Worm (Caenorhabditis elegans) whole organism, L4/young adult: ENCODE data around the gene D2045.8.
A peak's percentile ranks its signal among the peaks of the same experiment; 100 is the strongest.
"Not testable (repeated sequence)": the region's sequence is repeated elsewhere in the genome, so short reads cannot be mapped to it uniquely, and the experiment has no call there.

Experiments
- W03F9.2 ChIP-seq: fragments of 150-350 bp; optimal IDR thresholded peaks from 2 replicates; lab custom pipeline; 2014; ENCODE audit warnings: missing biosample characterization, missing genetic modification characterization
- dao-5 ChIP-seq: sonication (generic microtip); optimal IDR thresholded peaks from 2 replicates; lab custom pipeline; 2016; ENCODE audit warnings: missing genotype, missing genetic modification characterization, moderate library complexity, missing compliant biosample characterization
- him-1 ChIP-seq: sonication (generic microtip); optimal IDR thresholded peaks from 2 replicates; lab custom pipeline; 2016; ENCODE audit warnings: missing genotype, missing genetic modification reagents, missing genetic modification characterization, missing compliant biosample characterization

D2045.8 gene

DNA sequence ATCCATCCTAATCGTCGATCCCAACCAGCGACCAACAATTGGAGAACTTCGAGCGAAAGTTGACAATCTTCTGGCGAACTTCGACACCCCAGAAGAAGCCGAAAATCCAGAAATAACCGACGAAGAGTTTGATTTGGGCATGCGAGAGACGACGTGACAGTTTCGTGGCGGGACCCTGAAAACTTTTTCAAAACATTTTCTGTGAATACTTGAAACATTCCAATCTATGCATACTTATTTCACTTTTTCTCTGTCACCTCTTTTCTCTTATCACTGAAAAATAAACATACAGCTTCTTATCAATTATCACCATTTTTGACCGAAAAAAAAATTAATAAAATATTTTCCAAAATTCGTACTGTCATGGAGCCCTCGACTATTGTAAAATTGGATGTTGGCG lies at the start of gene D2045.8:
Gene D2045.8, plus strand, starts transcription at position 301 of the 400 bp plus-strand sequence.
- no peak for TF ChIP-seq W03F9.2 (tag; lab: Kevin White, UChicago)
- no peak for TF ChIP-seq him-1 (tag; lab: Kevin White, UChicago)
- TF ChIP-seq dao-5 (tag; lab: Kevin White, UChicago) = no peak

DNA sequence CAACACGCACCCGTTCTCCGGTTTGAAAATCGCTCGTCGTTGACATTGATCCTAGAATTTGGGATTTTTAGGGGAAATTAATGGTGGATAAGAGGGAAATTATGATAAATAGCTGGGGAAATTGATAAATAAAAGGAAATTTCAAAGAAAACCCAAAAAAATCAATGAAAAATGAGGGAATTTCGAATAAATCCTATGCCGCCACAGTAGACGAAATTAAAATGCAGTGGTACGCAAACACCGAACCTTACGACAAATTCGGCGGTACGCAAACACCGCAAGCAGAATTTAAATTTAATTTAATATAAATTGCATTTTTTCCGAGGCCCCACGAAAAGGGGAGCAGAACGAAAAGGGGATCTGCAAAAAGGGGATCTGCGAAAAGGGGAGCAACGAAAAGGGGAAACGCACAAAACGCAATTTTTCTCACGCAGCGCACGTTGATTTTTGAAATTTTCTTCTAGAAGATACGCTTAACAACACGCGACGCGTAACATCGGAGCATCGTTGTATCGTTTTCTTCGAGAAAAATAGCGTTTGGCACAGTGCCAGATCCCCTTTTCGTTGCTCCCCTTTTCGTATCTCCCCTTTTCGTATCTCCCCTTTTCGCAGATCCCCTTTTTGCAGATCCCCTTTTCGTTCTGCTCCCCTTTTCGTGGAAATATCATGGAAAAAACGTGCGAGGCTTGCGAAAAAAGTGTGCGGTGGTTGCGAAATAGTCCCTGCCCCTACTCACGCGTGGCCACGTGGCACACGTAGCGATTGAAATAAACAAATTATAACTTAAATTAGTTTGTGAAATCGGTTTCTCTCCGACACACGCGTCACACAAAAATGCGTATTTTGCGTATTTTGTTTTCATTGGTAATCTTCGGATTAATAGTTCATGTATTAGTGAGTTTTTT lies 45.9 kb upstream of the D2045.8 start, which contains the start of the genes smrd-1 and enu-3.1:
Gene smrd-1, minus strand, starts transcription at position 51 of the 905 bp plus-strand sequence.
Gene enu-3.1, plus strand, starts transcription at position 339 of the 905 bp plus-strand sequence.
- TF ChIP-seq him-1 (tag; lab: Kevin White, UChicago) (peak; percentile 6), W03F9.2 (tag; lab: Kevin White, UChicago) (peak; percentile 15)

DNA sequence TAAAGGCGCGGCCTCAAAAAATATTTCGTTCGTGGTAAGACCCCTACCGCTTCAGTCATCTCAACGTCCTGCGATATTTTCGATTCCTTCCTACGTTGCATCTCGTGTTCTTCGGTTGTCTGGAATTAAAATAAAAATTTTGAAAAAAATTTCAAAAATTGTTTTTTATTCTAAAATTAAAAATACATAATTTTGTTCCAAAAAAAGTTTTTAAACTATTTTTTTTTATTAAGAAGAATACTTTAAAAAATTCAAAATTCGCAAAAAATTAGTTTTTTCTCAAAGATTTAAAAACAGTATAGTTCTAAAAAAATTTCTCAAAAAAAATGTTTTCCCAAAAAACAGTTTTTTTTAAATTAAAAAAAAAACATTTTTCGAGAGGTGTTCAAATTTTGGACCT lies 43.3 kb upstream of the D2045.8 start, which contains the start of gene H04D03.6:
Gene H04D03.6, minus strand, starts transcription at position 101 of the 400 bp plus-strand sequence.
- not testable (repeated sequence) for TF ChIP-seq dao-5, W03F9.2, him-1 (tag; lab: Kevin White, UChicago)

DNA sequence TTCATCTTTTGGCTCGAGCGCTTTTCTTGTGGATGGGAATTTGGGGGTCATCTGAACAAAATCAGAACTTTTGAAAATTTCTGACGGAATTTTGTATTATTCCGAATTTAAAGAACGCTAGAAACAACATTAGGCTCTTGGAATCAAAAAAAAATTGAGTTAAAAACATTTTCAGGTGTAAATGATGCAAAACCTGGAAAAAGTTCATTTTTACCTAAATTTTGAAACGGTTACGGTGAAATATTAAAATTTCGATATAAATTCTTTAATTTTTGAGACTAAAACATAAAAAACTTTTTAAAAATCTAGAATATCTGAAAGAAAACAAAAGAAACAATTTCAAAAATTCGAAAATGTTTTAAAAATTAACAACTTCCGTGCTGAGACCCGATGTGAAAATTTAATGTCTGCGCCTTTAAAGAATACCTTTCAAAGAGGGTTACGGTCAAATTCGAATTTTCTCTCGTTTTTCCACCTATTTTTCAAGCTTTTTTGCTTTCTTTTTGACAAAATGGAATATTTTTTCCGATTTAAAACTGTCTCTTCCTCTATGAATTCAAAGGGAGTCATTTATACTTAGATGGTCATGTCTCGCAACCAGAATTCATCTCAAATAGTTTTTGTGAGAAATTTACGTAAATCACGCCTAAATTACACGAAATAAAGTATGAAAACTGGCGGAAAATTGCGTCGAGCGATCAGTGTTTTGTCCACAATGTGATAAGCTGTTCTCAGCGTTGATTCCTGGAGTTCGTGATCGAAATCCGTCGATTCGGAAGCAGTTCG lies 39.5 kb upstream of the D2045.8 start, which contains the start of the genes H04D03.2 and ecps-2:
Gene H04D03.2, minus strand, starts transcription at position 51 of the 786 bp plus-strand sequence.
Gene ecps-2, plus strand, starts transcription at position 736 of the 786 bp plus-strand sequence.
- no peak for TF ChIP-seq W03F9.2 (tag; lab: Kevin White, UChicago)
- no peak for TF ChIP-seq dao-5 (tag; lab: Kevin White, UChicago)
- TF ChIP-seq him-1 (tag; lab: Kevin White, UChicago) = no peak

DNA sequence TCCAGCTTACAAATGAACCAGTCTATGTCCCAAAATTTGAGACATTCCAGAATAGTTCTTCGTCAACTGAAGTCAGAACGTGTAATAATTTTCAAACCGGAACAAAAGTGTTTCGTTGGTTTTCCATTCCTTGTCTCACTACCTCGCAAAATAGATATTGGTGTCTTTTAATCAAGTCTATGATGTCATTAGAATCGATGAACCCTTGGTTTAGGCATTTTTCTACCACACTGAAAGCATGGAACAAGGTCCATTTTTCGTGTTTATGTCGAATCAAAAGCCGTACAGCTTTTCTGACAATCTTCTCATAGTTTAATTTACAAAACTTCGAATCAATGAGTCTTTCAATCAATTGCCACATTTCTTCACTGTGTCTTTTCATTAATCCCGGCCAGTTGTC lies 35.4 kb upstream of the D2045.8 start, which contains the start of gene H04D03.7:
Gene H04D03.7, minus strand, starts transcription at position 101 of the 400 bp plus-strand sequence.
- TF ChIP-seq W03F9.2 (tag; lab: Kevin White, UChicago) (no peak), dao-5 (tag; lab: Kevin White, UChicago) (no peak), him-1 (tag; lab: Kevin White, UChicago) (no peak)

DNA sequence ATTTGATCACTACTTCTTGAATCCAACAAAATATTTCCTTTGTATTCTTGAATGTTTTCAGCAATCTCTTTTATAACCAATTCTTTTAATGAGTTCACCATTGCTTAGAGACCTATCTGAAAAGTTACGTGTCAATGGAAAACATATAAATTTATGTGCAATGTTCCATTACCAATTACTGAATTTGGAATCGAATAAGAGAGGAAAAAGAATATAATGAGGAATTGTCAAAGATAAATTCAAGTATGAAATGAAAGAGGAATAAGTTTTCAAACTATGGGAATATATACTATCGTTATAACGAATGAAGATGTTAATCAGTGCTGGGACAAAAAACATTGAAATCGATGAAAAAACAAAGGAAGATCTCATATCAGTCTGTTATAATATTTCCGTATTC lies 31.1 kb upstream of the D2045.8 start, which contains the start of gene H04D03.4:
Gene H04D03.4, minus strand, starts transcription at position 101 of the 400 bp plus-strand sequence.
- TF ChIP-seq dao-5 (tag; lab: Kevin White, UChicago) (no peak), W03F9.2 (tag; lab: Kevin White, UChicago) (no peak), him-1 (tag; lab: Kevin White, UChicago) (no peak)

DNA sequence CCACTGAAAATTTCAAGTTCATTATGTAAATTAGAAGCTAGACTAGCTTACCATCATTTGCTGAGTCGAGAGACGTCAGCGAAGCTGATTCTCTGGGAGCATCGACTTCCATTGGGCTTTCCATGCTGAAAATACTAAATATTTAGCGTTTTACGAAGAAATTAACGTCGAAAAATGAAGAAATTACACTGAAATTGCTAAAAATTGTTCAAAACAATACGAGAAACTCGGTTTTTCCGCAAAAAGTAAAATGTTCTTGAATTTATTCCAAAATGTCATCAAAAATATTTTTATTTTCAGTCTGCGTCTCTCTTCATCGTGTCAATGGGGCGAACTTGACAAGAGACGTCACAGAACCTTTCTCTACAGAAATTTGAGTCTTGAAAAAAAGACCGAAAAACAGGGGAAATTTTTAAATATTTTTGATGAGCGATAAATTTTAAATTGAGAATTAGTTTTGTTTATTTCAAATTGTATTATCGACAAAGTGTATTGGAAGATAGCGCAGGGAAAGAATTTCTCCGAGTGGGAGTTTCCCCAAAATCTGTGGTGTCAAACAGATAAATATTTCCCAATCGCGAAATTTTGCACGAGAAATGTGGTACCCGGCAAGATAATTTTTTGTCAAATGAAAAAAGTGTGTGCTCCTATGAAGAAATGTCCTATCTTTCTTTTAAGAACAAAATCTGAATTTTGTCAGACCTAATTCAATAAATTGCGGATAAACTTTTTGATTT lies 21.5 kb upstream of the D2045.8 start, which contains the start of gene ecps-1:
Gene ecps-1, minus strand, starts transcription at position 125 of the 737 bp plus-strand sequence.
- TF ChIP-seq W03F9.2 (tag; lab: Kevin White, UChicago) (peak; percentile 94), dao-5 (tag; lab: Kevin White, UChicago) (no peak), him-1 (tag; lab: Kevin White, UChicago) (peak; percentile 5)

DNA sequence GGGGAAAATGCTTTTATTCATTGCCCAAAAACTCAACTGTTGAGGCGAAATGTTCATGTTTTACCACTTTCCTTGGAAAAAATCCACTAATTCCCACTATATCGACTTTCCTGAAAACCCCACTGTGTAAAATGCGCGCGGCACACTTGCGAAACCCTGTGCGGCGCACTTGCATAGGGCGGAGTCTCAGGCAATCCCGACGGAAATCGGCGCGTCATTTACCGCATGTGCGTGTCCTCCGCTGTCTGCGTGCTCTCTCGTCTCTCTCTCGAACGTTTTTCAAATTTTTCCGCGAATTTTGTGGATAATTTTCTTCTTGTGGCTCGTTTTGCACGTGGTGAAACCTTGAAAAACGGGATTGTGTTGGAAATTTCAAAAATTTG lies 20.9 kb upstream of the D2045.8 start, which contains the start of gene atx-2:
Gene atx-2, plus strand, starts transcription at position 226 of the 383 bp plus-strand sequence.
- TF ChIP-seq him-1 (tag; lab: Kevin White, UChicago) = peak; percentile 35
- TF ChIP-seq W03F9.2 (tag; lab: Kevin White, UChicago) = peak; percentile 84
- TF ChIP-seq dao-5 (tag; lab: Kevin White, UChicago) = peak; percentile 74

DNA sequence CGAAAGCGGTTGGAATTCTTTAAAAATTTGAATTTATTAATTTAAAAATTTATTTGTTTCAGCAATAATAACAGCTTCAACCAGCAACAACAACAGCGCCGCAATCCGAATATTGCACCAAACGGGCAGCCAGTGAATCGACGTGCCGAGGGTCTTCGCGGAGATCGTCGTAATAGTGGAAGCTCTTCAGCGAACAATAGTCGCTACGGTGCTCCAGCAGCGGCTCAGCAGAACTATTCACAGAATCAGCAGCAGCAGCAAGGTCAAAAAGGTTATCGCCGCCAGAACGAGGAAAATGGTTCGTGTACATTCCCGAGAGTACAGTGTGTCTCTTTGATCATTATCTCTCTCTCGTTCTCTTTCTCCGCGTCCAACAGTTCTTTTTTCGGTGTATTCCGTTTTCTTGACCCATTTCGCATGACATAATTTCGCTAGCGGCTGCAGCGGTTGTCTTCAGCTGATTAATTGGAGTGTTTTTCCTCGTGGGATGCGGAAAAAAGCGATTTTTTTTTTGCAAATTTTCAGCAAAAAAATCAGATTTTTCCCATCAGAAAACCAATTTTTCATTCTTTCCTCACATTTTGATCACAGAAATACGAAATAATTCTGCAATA lies 19.0 kb upstream of the D2045.8 start:
- no peak for TF ChIP-seq him-1 (tag; lab: Kevin White, UChicago)
- no peak for TF ChIP-seq dao-5 (tag; lab: Kevin White, UChicago)
- no peak for TF ChIP-seq W03F9.2 (tag; lab: Kevin White, UChicago)

DNA sequence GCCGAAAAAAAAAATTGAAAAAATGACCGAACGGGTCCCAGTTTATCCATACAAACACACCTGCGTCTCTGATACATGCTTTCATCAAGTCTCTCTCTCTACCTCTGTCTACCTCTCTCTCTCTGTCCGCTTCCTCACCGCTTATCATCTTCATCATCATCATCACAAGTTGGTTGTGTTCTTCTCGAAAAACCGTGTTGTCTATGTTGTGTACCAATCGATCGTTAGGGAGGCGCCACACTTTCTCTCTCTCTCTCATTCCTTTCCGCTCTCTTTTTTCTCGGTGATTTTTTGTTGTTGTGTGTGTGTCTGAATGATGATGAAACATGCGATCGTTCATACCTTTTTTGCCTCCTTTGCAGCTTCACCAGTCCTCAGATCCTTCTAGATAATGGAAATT lies 18.4 kb upstream of the D2045.8 start:
- no peak for TF ChIP-seq him-1 (tag; lab: Kevin White, UChicago)
- TF ChIP-seq W03F9.2 (tag; lab: Kevin White, UChicago) = peak; percentile 7
- no peak for TF ChIP-seq dao-5 (tag; lab: Kevin White, UChicago)

DNA sequence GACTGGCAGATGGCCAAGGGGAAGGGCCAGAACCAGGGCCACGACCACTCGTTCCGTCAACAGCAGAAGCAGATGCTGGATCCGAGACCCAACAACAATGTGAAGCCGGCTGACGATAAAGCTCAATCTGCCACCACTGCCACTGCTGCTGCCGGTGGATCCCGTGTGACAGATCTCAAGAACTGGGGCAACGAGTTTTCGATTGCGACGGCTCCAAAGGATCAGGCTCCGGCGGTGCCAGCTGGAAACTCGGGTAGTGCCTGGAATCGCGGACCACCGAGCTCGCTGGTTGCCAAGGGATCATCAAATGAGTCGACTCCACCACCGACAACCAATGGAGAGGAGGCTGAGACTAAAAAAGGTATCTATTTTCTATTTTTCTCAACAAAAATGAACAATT lies 17.6 kb upstream of the D2045.8 start:
- TF ChIP-seq dao-5 (tag; lab: Kevin White, UChicago) = no peak
- TF ChIP-seq W03F9.2 (tag; lab: Kevin White, UChicago) = no peak
- no peak for TF ChIP-seq him-1 (tag; lab: Kevin White, UChicago)
